Worm (Caenorhabditis elegans) whole organism, midembryonic: ENCODE results near the gene fbxa-81.

Source experiments
- flt-1 ChIP-seq: fragments of 200-800 bp; sonication (Bioruptor generic); IDR thresholded peaks from 2 replicates; pipeline ENCODE4 v1.3.6; 2022; ENCODE audit warnings: missing genetic modification characterization, missing compliant biosample characterization
- ref-1 ChIP-seq: fragments of 200-800 bp; sonication (Bioruptor generic); conservative IDR thresholded peaks from 2 replicates; pipeline ENCODE4 v1.3.6; 2022; ENCODE audit warnings: missing genetic modification reagents, missing genetic modification characterization, missing compliant biosample characterization

DNA sequence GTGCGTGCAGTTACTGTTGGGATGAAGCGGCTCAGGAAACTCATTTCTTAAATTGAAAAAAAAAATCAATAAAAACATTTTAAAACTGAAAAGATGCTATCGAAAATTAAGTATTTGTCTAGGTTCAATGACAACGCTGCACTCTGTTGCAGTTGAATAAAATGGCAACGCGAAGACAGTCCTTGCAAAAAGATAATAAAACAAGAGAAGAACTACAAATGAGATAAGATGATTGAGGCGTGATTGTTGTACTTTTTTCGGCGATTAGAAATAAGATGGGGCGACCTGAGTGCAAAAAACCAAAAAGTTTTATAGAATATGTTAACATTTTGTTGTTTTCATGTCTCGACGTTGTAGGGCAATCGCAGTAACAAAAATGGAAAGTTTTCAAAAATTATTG, 26.9 kb downstream of the fbxa-81 start, which contains the start of gene gcsh-1:
- no peak for TF ChIP-seq flt-1 (GFP tag; lab: Robert Waterston, UW)
- TF ChIP-seq ref-1 (GFP tag; lab: Robert Waterston, UW): no peak
